Fruit fly (Drosophila melanogaster): Measurements from ENCODE around the gene CG6650.
A peak's percentile ranks its signal among the peaks of the same experiment; 100 is the strongest.

Gene CG6650

dm6 chr3L:14053073-14053643 lies 21.9 kb downstream of the CG6650 start, which contains the start of the genes CG13484 and Frl (continued):
- TF ChIP-seq pan (optimal IDR thresholded peaks at IDR 0.05) (no peak), pan (GFP tag; optimal IDR thresholded peaks at IDR 0.05 in 1 of 2, IDR thresholded peaks at IDR 0.05 in 1 of 2) (no peak), CG16813 (GFP tag; IDR thresholded peaks at IDR 0.05; ENCODE audit: partially characterized antibody) (peak; percentile 46; the same call in 1 of the 3 replicates), CG12155 (GFP tag; optimal IDR thresholded peaks at IDR 0.05) (no peak), ind (GFP tag; optimal IDR thresholded peaks at IDR 0.05) (no peak), ssp (GFP tag; IDR thresholded peaks at IDR 0.05) (peak; percentile 29; the same call in 1 of the 2 replicates), gsb-n (tag; optimal IDR thresholded peaks at IDR 0.05) (peak; percentile 51), tgo (GFP tag; IDR thresholded peaks at IDR 0.05) (no peak), fd96Cb (tag; optimal IDR thresholded peaks at IDR 0.05) (no peak), CG18262 (tag; optimal IDR thresholded peaks at IDR 0.05) (peak; percentile 20), BtbVII (GFP tag; optimal IDR thresholded peaks at IDR 0.05) (no peak), so (GFP tag; IDR thresholded peaks at IDR 0.05) (no peak), HLH4C (GFP tag; IDR thresholded peaks at IDR 0.05; ENCODE audit: partially characterized antibody) (no peak), CG9817 (tag; optimal IDR thresholded peaks at IDR 0.05) (peak; percentile 15), Adf1 (GFP tag; IDR thresholded peaks at IDR 0.05) (0 out of 2 replicates have a peak, but pooled peaks have one; percentile 9), Eip74EF (GFP tag; optimal IDR thresholded peaks at IDR 0.05) (no peak), tx (GFP tag; optimal IDR thresholded peaks at IDR 0.05) (no peak), Optix (GFP tag; IDR thresholded peaks at IDR 0.05) (no peak), onecut (GFP tag; IDR thresholded peaks at IDR 0.05) (no peak), CG17568 (GFP tag; optimal IDR thresholded peaks at IDR 0.05) (no peak), CG6254 (GFP tag; optimal IDR thresholded peaks at IDR 0.05) (no peak), CG15601 (tag; optimal IDR thresholded peaks at IDR 0.05) (peak; percentile 42), Bgb (GFP tag; IDR thresholded peaks at IDR 0.05; ENCODE audit: partially characterized antibody) (peak; percentile 52; the same call in 1 of the 2 replicates), CG10321 (GFP tag; IDR thresholded peaks at IDR 0.05) (no peak), bowl (GFP tag; IDR thresholded peaks at IDR 0.05) (peak; percentile 32; the same call in 1 of the 2 replicates), shn (GFP tag; optimal IDR thresholded peaks at IDR 0.05) (no peak), exex (tag; optimal IDR thresholded peaks at IDR 0.05) (peak; percentile 55), dmrt99B (tag; optimal IDR thresholded peaks at IDR 0.05) (no peak), bsh (GFP tag; optimal IDR thresholded peaks at IDR 0.05) (peak; percentile 15 to 19), CG11093 (GFP tag; IDR thresholded peaks at IDR 0.05) (no peak), CG2889 (GFP tag; IDR thresholded peaks at IDR 0.05) (no peak), CG11085 (GFP tag; IDR thresholded peaks at IDR 0.05) (no peak), Bteb2 (GFP tag; optimal IDR thresholded peaks at IDR 0.05) (peak; percentile 17), CG8281 (tag; optimal IDR thresholded peaks at IDR 0.05) (no peak), CG12744 (GFP tag; optimal IDR thresholded peaks at IDR 0.05) (no peak), CG8924 (tag; optimal IDR thresholded peaks at IDR 0.05) (peak; percentile 74), CG13296 (GFP tag; optimal IDR thresholded peaks at IDR 0.05) (no peak), Oaz (GFP tag; IDR thresholded peaks at IDR 0.05) (no peak), CG1603 (tag; optimal IDR thresholded peaks at IDR 0.05) (peak; percentile 90), ap (GFP tag; IDR thresholded peaks at IDR 0.05) (no peak), ato (GFP tag; IDR thresholded peaks at IDR 0.05; ENCODE audit: partially characterized antibody) (no peak), nmo (GFP tag; optimal IDR thresholded peaks at IDR 0.05) (peak; percentile 70), CG10979 (tag; optimal IDR thresholded peaks at IDR 0.05) (peak; percentile 25), CG9797 (GFP tag; optimal IDR thresholded peaks at IDR 0.05) (peak; percentile 100), CG7839 (tag; optimal IDR thresholded peaks at IDR 0.05) (no peak), CG2678 (tag; optimal IDR thresholded peaks at IDR 0.05) (peak; percentile 25), Doc3 (GFP tag; IDR thresholded peaks at IDR 0.05; ENCODE audit: partially characterized antibody) (no peak), abd-A (tag; optimal IDR thresholded peaks at IDR 0.05) (no peak), mam (GFP tag; optimal IDR thresholded peaks at IDR 0.05) (no peak), E2f1 (GFP tag; IDR thresholded peaks at IDR 0.05) (no peak)

Measured in whole organism, embryonic.